Fruit fly (Drosophila melanogaster) Kc167 (cell line): ENCODE results near the gene CG6770.

Experiments used
- Myc ChIP-seq: fragments of >200 bp; optimal IDR thresholded peaks from 2 replicates; lab custom pipeline; 2017; ENCODE audit warnings: missing external identifiers
- Sin3A ChIP-seq: fragments of >200 bp; optimal IDR thresholded peaks from 2 replicates; lab custom pipeline; 2018; ENCODE audit warnings: missing external identifiers
- h ChIP-seq: fragments of >200 bp; optimal IDR thresholded peaks from 3 replicates; lab custom pipeline; 2018; ENCODE audit warnings: missing external identifiers
- insv ChIP-seq: fragments of >200 bp; optimal IDR thresholded peaks from 3 replicates; lab custom pipeline; 2018; ENCODE audit warnings: missing external identifiers
- psq ChIP-seq: fragments of >200 bp; optimal IDR thresholded peaks from 2 replicates; lab custom pipeline; 2017; ENCODE audit warnings: missing external identifiers
- ttk ChIP-seq: sonication (Bioruptor generic); optimal IDR thresholded peaks from 2 replicates; lab custom pipeline; 2017; ENCODE audit warnings: missing external identifiers

Gene CG6770

dm6 chr2L:12045941-12046855 is at the start of gene CG6770:
Gene CG6770 (minus strand): TSS chr2L:12046118.
- TF ChIP-seq psq, result no peak
- no peak for TF ChIP-seq Sin3A (lab: Kevin White, UChicago)
- no peak for TF ChIP-seq ttk (lab: Kevin White, UChicago)
- TF ChIP-seq h (lab: Kevin White, UChicago), result no peak
- TF ChIP-seq insv (lab: Kevin White, UChicago), result no peak
- no peak for TF ChIP-seq Myc

- no peak for TF ChIP-seq insv (lab: Kevin White, UChicago)
- no peak for TF ChIP-seq h (lab: Kevin White, UChicago)
- TF ChIP-seq Myc, result no peak
- no peak for TF ChIP-seq Sin3A (lab: Kevin White, UChicago)
- no peak for TF ChIP-seq ttk (lab: Kevin White, UChicago)
- TF ChIP-seq psq, result no peak
Observed at dm6 chr2L:12093652-12094051, 47.7 kb upstream of the CG6770 start.

dm6 chr2L:12092719-12093118 is 46.8 kb upstream of the CG6770 start:
- TF ChIP-seq Sin3A (lab: Kevin White, UChicago), result no peak
- no peak for TF ChIP-seq h (lab: Kevin White, UChicago)
- TF ChIP-seq Myc, result no peak
- no peak for TF ChIP-seq psq
- TF ChIP-seq insv (lab: Kevin White, UChicago), result no peak
- no peak for TF ChIP-seq ttk (lab: Kevin White, UChicago)

- no peak for TF ChIP-seq ttk (lab: Kevin White, UChicago)
- TF ChIP-seq Myc, result no peak
- TF ChIP-seq Sin3A (lab: Kevin White, UChicago), result no peak
- no peak for TF ChIP-seq insv (lab: Kevin White, UChicago)
- TF ChIP-seq psq, result no peak
- no peak for TF ChIP-seq h (lab: Kevin White, UChicago)
Observed at dm6 chr2L:12092041-12092440, 46.1 kb upstream of the CG6770 start.

- TF ChIP-seq ttk (lab: Kevin White, UChicago), result no peak
- TF ChIP-seq Myc, result no peak
- TF ChIP-seq Sin3A (lab: Kevin White, UChicago), result no peak
- TF ChIP-seq insv (lab: Kevin White, UChicago), result no peak
- TF ChIP-seq psq, result no peak
- TF ChIP-seq h (lab: Kevin White, UChicago), result no peak
Observed at dm6 chr2L:12091522-12091921, 45.6 kb upstream of the CG6770 start, which contains the start of gene Pex19. Gene Pex19 (plus strand): TSS chr2L:12091822.

- no peak for TF ChIP-seq Myc
- no peak for TF ChIP-seq insv (lab: Kevin White, UChicago)
- no peak for TF ChIP-seq psq
- TF ChIP-seq Sin3A (lab: Kevin White, UChicago), result no peak
- TF ChIP-seq ttk (lab: Kevin White, UChicago), result no peak
- no peak for TF ChIP-seq h (lab: Kevin White, UChicago)
Observed at dm6 chr2L:12089145-12089544, 43.2 kb upstream of the CG6770 start.

- no peak for TF ChIP-seq Sin3A (lab: Kevin White, UChicago)
- no peak for TF ChIP-seq psq
- no peak for TF ChIP-seq h (lab: Kevin White, UChicago)
- no peak for TF ChIP-seq Myc
- no peak for TF ChIP-seq ttk (lab: Kevin White, UChicago)
- no peak for TF ChIP-seq insv (lab: Kevin White, UChicago)
Observed at dm6 chr2L:12087442-12087841, 41.5 kb upstream of the CG6770 start.

- TF ChIP-seq Sin3A (lab: Kevin White, UChicago) (no peak), psq (no peak), Myc (no peak), h (lab: Kevin White, UChicago) (no peak), ttk (lab: Kevin White, UChicago) (no peak), insv (lab: Kevin White, UChicago) (no peak)
Observed at dm6 chr2L:12085619-12086171, 39.8 kb upstream of the CG6770 start, which contains the start of gene prd. Gene prd (minus strand): TSS chr2L:12085827.

dm6 chr2L:12085010-12085409 is 39.1 kb upstream of the CG6770 start:
- TF ChIP-seq psq (no peak), Myc (no peak), h (lab: Kevin White, UChicago) (no peak), insv (lab: Kevin White, UChicago) (no peak), Sin3A (lab: Kevin White, UChicago) (no peak), ttk (lab: Kevin White, UChicago) (no peak)

- TF ChIP-seq h (lab: Kevin White, UChicago) (no peak), ttk (lab: Kevin White, UChicago) (no peak), Sin3A (lab: Kevin White, UChicago) (no peak), Myc (no peak), psq (no peak), insv (lab: Kevin White, UChicago) (no peak)
Observed at dm6 chr2L:12081118-12081665, 35.3 kb upstream of the CG6770 start.

- TF ChIP-seq psq (no peak), ttk (lab: Kevin White, UChicago) (no peak), Myc (no peak), Sin3A (lab: Kevin White, UChicago) (no peak), h (lab: Kevin White, UChicago) (no peak), insv (lab: Kevin White, UChicago) (no peak)
Observed at dm6 chr2L:12079827-12080381, 34.0 kb upstream of the CG6770 start.
